Fruit fly (Drosophila melanogaster): Measurements from ENCODE around the gene Ndc80.

The Ndc80 gene

DNA sequence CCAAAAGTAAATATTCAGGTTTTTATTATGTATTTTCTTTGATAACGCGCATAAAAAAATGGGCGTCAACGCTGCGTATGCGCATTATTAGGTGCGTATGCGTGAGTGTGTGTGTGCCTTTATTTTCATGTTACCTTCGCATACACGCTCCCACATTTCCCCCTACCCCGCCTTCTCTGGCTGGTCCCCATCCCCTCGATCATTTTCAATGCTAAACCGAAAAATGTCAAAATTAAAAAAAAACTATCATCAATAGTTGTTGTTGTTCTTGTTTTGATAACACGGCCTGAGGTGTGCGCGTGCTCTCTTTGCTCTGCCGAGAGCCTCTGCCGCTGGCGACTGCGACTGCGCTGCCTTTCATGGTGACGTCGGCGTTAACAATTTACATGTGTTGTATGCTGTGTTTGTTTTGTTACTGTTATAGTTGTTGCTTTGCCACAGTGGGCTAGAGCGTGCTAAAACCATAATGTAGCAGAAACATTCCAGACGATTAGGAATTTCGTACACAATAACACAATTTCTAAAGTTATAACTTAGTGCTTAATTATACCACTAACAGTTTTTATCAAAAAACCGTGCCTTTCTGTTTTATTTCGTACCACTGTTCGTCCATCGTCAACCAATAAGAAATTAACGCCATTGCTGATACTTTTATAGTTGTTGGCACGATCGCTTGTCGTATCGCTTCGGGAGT lies 28.3 kb upstream of the Ndc80 start (continued):
- TF ChIP-seq CG5953 (GFP tag; IDR thresholded peaks at IDR 0.05) = peak; percentile 99
- TF ChIP-seq CG30431 (GFP tag; optimal IDR thresholded peaks at IDR 0.05) = peak; percentile 97
- TF ChIP-seq CG9876 (GFP tag; optimal IDR thresholded peaks at IDR 0.05) = peak; percentile 97
- peak; percentile 91 for TF ChIP-seq CG15696 (tag; optimal IDR thresholded peaks at IDR 0.05)
- peak; percentile 98 for TF ChIP-seq HmgD (GFP tag; optimal IDR thresholded peaks at IDR 0.05)
- peak; percentile 80 for TF ChIP-seq CG3995 (GFP tag; optimal IDR thresholded peaks at IDR 0.05)
- TF ChIP-seq MTF-1 (GFP tag; optimal IDR thresholded peaks at IDR 0.05; ENCODE audit: borderline replicate concordance) = peak; percentile 97
- peak; percentile 97 for TF ChIP-seq Nf-YC (tag; optimal IDR thresholded peaks at IDR 0.05)
- TF ChIP-seq Deaf1 (tag; optimal IDR thresholded peaks at IDR 0.05) = peak; percentile 99
- TF ChIP-seq pum (GFP tag; optimal IDR thresholded peaks at IDR 0.05) = peak; percentile 98
- TF ChIP-seq cas (GFP tag; IDR thresholded peaks at IDR 0.05) = peak; percentile 97
- peak; percentile 98 for TF ChIP-seq NK7.1 (GFP tag; optimal IDR thresholded peaks at IDR 0.05)
- TF ChIP-seq CG7987 (GFP tag; optimal IDR thresholded peaks at IDR 0.05) = peak; percentile 96
- TF ChIP-seq schlank (tag; optimal IDR thresholded peaks at IDR 0.05) = peak; percentile 96
- TF ChIP-seq abd-A (tag; optimal IDR thresholded peaks at IDR 0.05) = peak; percentile 99
- TF ChIP-seq cato (GFP tag; optimal IDR thresholded peaks at IDR 0.05; ENCODE audit: borderline replicate concordance) = peak; percentile 98
- TF ChIP-seq ci (GFP tag; IDR thresholded peaks at IDR 0.05) = peak; percentile 99
- peak; percentile 67; the same call in 2 of the 3 replicates for TF ChIP-seq CG14860 (GFP tag; IDR thresholded peaks at IDR 0.05; ENCODE audit: partially characterized antibody)
- TF ChIP-seq HLH54F (GFP tag; optimal IDR thresholded peaks at IDR 0.05) = peak; percentile 98
- peak; percentile 99 for TF ChIP-seq Camta (GFP tag; optimal IDR thresholded peaks at IDR 0.05)
- TF ChIP-seq tio (GFP tag; optimal IDR thresholded peaks at IDR 0.05) = peak; percentile 97
- TF ChIP-seq luna (GFP tag; optimal IDR thresholded peaks at IDR 0.05) = peak; percentile 96
- peak; percentile 98 for TF ChIP-seq CG3407 (GFP tag; optimal IDR thresholded peaks at IDR 0.05)
- peak; percentile 94 for TF ChIP-seq ssp (GFP tag; IDR thresholded peaks at IDR 0.05)
- peak; percentile 93 for TF ChIP-seq Bdp1 (GFP tag; optimal IDR thresholded peaks at IDR 0.05)
- TF ChIP-seq CG8089 (GFP tag; optimal IDR thresholded peaks at IDR 0.05) = peak; percentile 99
- TF ChIP-seq D19A (tag; optimal IDR thresholded peaks at IDR 0.05) = peak; percentile 97
- TF ChIP-seq Atf-2 (GFP tag; optimal IDR thresholded peaks at IDR 0.05) = peak; percentile 99
- peak; percentile 82 for TF ChIP-seq nerfin-2 (GFP tag; IDR thresholded peaks at IDR 0.05; ENCODE audit: partially characterized antibody)
- peak; percentile 77; the same call in 2 of the 3 replicates for TF ChIP-seq CG7963 (GFP tag; IDR thresholded peaks at IDR 0.05; ENCODE audit: partially characterized antibody)
- TF ChIP-seq sima (GFP tag; optimal IDR thresholded peaks at IDR 0.05) = peak; percentile 96
- TF ChIP-seq chm (GFP tag; IDR thresholded peaks at IDR 0.05) = peak; percentile 99
- TF ChIP-seq shn (GFP tag; optimal IDR thresholded peaks at IDR 0.05) = peak; percentile 98
- peak; percentile 26 for TF ChIP-seq gfzf (GFP tag; optimal IDR thresholded peaks at IDR 0.05)
- peak; percentile 99 for TF ChIP-seq CHES-1-like (GFP tag; optimal IDR thresholded peaks at IDR 0.05)
- TF ChIP-seq caup (GFP tag; optimal IDR thresholded peaks at IDR 0.05; ENCODE audit: severe bottlenecking) = peak; percentile 98
- peak; percentile 98 for TF ChIP-seq CG12299 (tag; optimal IDR thresholded peaks at IDR 0.05)
- peak; percentile 98 for TF ChIP-seq Chrac-16 (GFP tag; optimal IDR thresholded peaks at IDR 0.05)
- peak; percentile 99 for TF ChIP-seq Atf6 (GFP tag; IDR thresholded peaks at IDR 0.05)
- TF ChIP-seq run (tag; optimal IDR thresholded peaks at IDR 0.05) = peak; percentile 99
- TF ChIP-seq CG9215 (GFP tag; IDR thresholded peaks at IDR 0.05) = peak; percentile 97
- TF ChIP-seq CG7372 (GFP tag; IDR thresholded peaks at IDR 0.05) = peak; percentile 99
- peak; percentile 96 for TF ChIP-seq scrt (GFP tag; optimal IDR thresholded peaks at IDR 0.05)
- peak; percentile 99 for TF ChIP-seq Asciz (GFP tag; optimal IDR thresholded peaks at IDR 0.05)
- TF ChIP-seq CG9727 (GFP tag; optimal IDR thresholded peaks at IDR 0.05) = peak; percentile 97
- peak; percentile 99 for TF ChIP-seq org-1 (GFP tag; optimal IDR thresholded peaks at IDR 0.05)
- TF ChIP-seq gcm2 (GFP tag; optimal IDR thresholded peaks at IDR 0.05) = peak; percentile 98
- TF ChIP-seq CG13296 (GFP tag; optimal IDR thresholded peaks at IDR 0.05) = peak; percentile 99
- peak; percentile 51 to 79 for TF ChIP-seq insv (GFP tag; optimal IDR thresholded peaks at IDR 0.05)
